Fruit fly (Drosophila melanogaster) whole organism, embryonic: ENCODE data around the gene Rbcn-3B.

Source experiments
- B-H1 ChIP-seq: fragments of 200-800 bp; sonication (Bioruptor generic); IDR thresholded peaks from 3 replicates; pipeline ENCODE4 v1.3.6; 2022; ENCODE audit warnings: missing biosample characterization, missing genetic modification characterization
- BtbVII ChIP-seq: fragments of 200-800 bp; sonication (Bioruptor generic); optimal IDR thresholded peaks from 3 replicates; lab custom pipeline; 2017; ENCODE audit warnings: missing biosample characterization, mild to moderate bottlenecking, missing genetic modification characterization
- CG10267 ChIP-seq: fragments of 200-800 bp; sonication (Bioruptor generic); optimal IDR thresholded peaks from 2 replicates; lab custom pipeline; 2018; ENCODE audit warnings: missing biosample characterization, mild to moderate bottlenecking, missing genetic modification characterization, moderate library complexity
- CG11456 ChIP-seq: fragments of 200-800 bp; sonication (Bioruptor generic); IDR thresholded peaks from 3 replicates; pipeline ENCODE4 v1.3.6; 2022; ENCODE audit warnings: missing biosample characterization, missing genetic modification characterization
- CG11695 ChIP-seq: fragments of 200-800 bp; sonication (Bioruptor generic); IDR thresholded peaks from 3 replicates; pipeline ENCODE4 v1.3.6; 2022; ENCODE audit warnings: missing biosample characterization, missing genetic modification characterization
- CG11696 ChIP-seq: fragments of 200-800 bp; sonication (Bioruptor generic); IDR thresholded peaks from 2 replicates; pipeline ENCODE4 v1.3.6; 2022; ENCODE audit warnings: missing biosample characterization, missing genetic modification characterization
- CG12071 ChIP-seq: fragments of 200-800 bp; sonication (Bioruptor generic); optimal IDR thresholded peaks from 3 replicates; lab custom pipeline; 2018; ENCODE audit warnings: missing biosample characterization, mild to moderate bottlenecking, missing genetic modification characterization
- CG12104 ChIP-seq: fragments of 200-800 bp; sonication (Bioruptor generic); optimal IDR thresholded peaks from 3 replicates; lab custom pipeline; 2016; ENCODE audit warnings: missing biosample characterization, missing genetic modification characterization
- CG12391 ChIP-seq: fragments of 200-800 bp; sonication (Bioruptor generic); optimal IDR thresholded peaks from 3 replicates; lab custom pipeline; 2018; ENCODE audit warnings: missing biosample characterization, mild to moderate bottlenecking, missing genetic modification characterization, moderate library complexity
- CG14860 ChIP-seq: fragments of 200-800 bp; sonication (Bioruptor generic); IDR thresholded peaks from 3 replicates; pipeline ENCODE4 v1.3.6; 2022; ENCODE audit warnings: missing biosample characterization, missing genetic modification characterization; ENCODE audit not compliant: partially characterized antibody
- CG18599 ChIP-seq: fragments of 200-800 bp; sonication (Bioruptor generic); optimal IDR thresholded peaks from 3 replicates; lab custom pipeline; 2017; ENCODE audit warnings: missing biosample characterization, missing genetic modification characterization, mild to moderate bottlenecking, moderate library complexity, missing genetic modification reagents
- CG3065 ChIP-seq: fragments of 200-800 bp; sonication (Bioruptor generic); optimal IDR thresholded peaks from 2 replicates; lab custom pipeline; 2016; ENCODE audit warnings: missing biosample characterization, missing genetic modification characterization
- CG33213 ChIP-seq: fragments of 200-800 bp; sonication (Bioruptor generic); optimal IDR thresholded peaks from 3 replicates; lab custom pipeline; 2016; ENCODE audit warnings: missing biosample characterization, missing genetic modification characterization
- CG34422 ChIP-seq: fragments of 200-800 bp; sonication (Bioruptor generic); IDR thresholded peaks from 3 replicates; pipeline ENCODE4 v1.3.6; 2022; ENCODE audit warnings: missing biosample characterization, missing genetic modification characterization
- CG3995 ChIP-seq: fragments of 200-800 bp; sonication (Bioruptor generic); optimal IDR thresholded peaks from 3 replicates; lab custom pipeline; 2016; ENCODE audit warnings: missing biosample characterization, missing genetic modification characterization
- CG4360 ChIP-seq: fragments of 200-800 bp; sonication (Bioruptor generic); IDR thresholded peaks from 2 replicates; pipeline ENCODE4 v1.3.6; 2022; ENCODE audit warnings: missing biosample characterization, missing genetic modification characterization
- CG5245 ChIP-seq: fragments of 200-800 bp; sonication (Bioruptor generic); optimal IDR thresholded peaks from 3 replicates; lab custom pipeline; 2016; ENCODE audit warnings: missing biosample characterization, missing genetic modification characterization
- CG7556 ChIP-seq: fragments of 200-800 bp; sonication (Bioruptor generic); optimal IDR thresholded peaks from 2 replicates; lab custom pipeline; 2017; ENCODE audit warnings: missing biosample characterization, mild to moderate bottlenecking, missing genetic modification characterization
- CG9876 ChIP-seq: fragments of 200-800 bp; sonication (Bioruptor generic); optimal IDR thresholded peaks from 2 replicates; lab custom pipeline; 2016; ENCODE audit warnings: missing biosample characterization, missing genetic modification characterization
- CkIIα-i1 ChIP-seq: fragments of 200-800 bp; sonication (Bioruptor generic); IDR thresholded peaks from 2 replicates; pipeline ENCODE4 v1.3.6; 2022; ENCODE audit warnings: missing biosample characterization, missing genetic modification characterization
- Drgx ChIP-seq: fragments of 200-800 bp; sonication (Bioruptor generic); IDR thresholded peaks from 2 replicates; pipeline ENCODE4 v1.3.6; 2022; ENCODE audit warnings: missing biosample characterization, missing genetic modification characterization
- Fer3 ChIP-seq: fragments of 200-800 bp; sonication (Bioruptor generic); optimal IDR thresholded peaks from 2 replicates; lab custom pipeline; 2018; ENCODE audit warnings: missing biosample characterization, mild to moderate bottlenecking, missing genetic modification characterization, moderate library complexity
- Hmx ChIP-seq: fragments of 200-800 bp; sonication (Bioruptor generic); optimal IDR thresholded peaks from 2 replicates; lab custom pipeline; 2016; ENCODE audit warnings: missing biosample characterization, missing genetic modification characterization
- Hsf ChIP-seq: fragments of 200-800 bp; sonication (Bioruptor generic); optimal IDR thresholded peaks from 3 replicates; lab custom pipeline; 2016; ENCODE audit warnings: missing biosample characterization, missing genetic modification characterization
- Mad ChIP-seq: fragments of 200-800 bp; sonication (Bioruptor generic); optimal IDR thresholded peaks from 2 replicates; lab custom pipeline; 2016; ENCODE audit warnings: missing biosample characterization, missing genetic modification characterization
- Myb ChIP-seq: fragments of 200-800 bp; sonication (Bioruptor generic); optimal IDR thresholded peaks from 2 replicates; lab custom pipeline; 2016; ENCODE audit warnings: missing biosample characterization, missing genetic modification characterization
- NK7.1 ChIP-seq: fragments of 200-800 bp; sonication (Bioruptor generic); optimal IDR thresholded peaks from 3 replicates; lab custom pipeline; 2016; ENCODE audit warnings: missing biosample characterization, missing genetic modification characterization
- PHDP ChIP-seq: fragments of 200-800 bp; sonication (Bioruptor generic); optimal IDR thresholded peaks from 3 replicates; lab custom pipeline; 2018; ENCODE audit warnings: missing biosample characterization, mild to moderate bottlenecking, missing genetic modification characterization, moderate library complexity
- Pdp1 ChIP-seq, 2 experiments: fragments of 200-800 bp; sonication (Bioruptor generic); optimal IDR thresholded peaks; 3 replicates each; lab custom pipeline; 2016; ENCODE audit warnings: missing biosample characterization in 2 of 2, missing genetic modification characterization in 2 of 2, mild to moderate bottlenecking in 1 of 2, moderate library complexity in 1 of 2
- Scr ChIP-seq: fragments of 200-800 bp; sonication (Bioruptor generic); IDR thresholded peaks from 2 replicates; pipeline ENCODE4 v1.3.6; 2022; ENCODE audit warnings: missing biosample characterization, missing genetic modification characterization; ENCODE audit not compliant: partially characterized antibody
- Side ChIP-seq: fragments of 200-800 bp; sonication (Bioruptor generic); optimal IDR thresholded peaks from 2 replicates; lab custom pipeline; 2016; ENCODE audit warnings: missing biosample characterization, missing genetic modification characterization
- Tbp ChIP-seq: fragments of >200 bp; optimal IDR thresholded peaks from 2 replicates; lab custom pipeline; 2018; ENCODE audit warnings: missing biosample characterization, missing genetic modification characterization
- Vsx1 ChIP-seq: fragments of 200-800 bp; sonication (Bioruptor generic); optimal IDR thresholded peaks from 2 replicates; lab custom pipeline; 2017; ENCODE audit warnings: missing biosample characterization, mild to moderate bottlenecking, missing genetic modification characterization, missing genetic modification reagents
- Xbp1 ChIP-seq: fragments of 200-800 bp; sonication (Bioruptor generic); optimal IDR thresholded peaks from 3 replicates; lab custom pipeline; 2016; ENCODE audit warnings: missing biosample characterization, mild to moderate bottlenecking, missing genetic modification characterization
- ase ChIP-seq: fragments of 200-800 bp; sonication (Bioruptor generic); IDR thresholded peaks from 3 replicates; pipeline ENCODE4 v1.3.6; 2022; ENCODE audit warnings: missing biosample characterization, missing genetic modification characterization
- bab2 ChIP-seq: fragments of 200-800 bp; sonication (Bioruptor generic); optimal IDR thresholded peaks from 2 replicates; lab custom pipeline; 2016; ENCODE audit warnings: missing biosample characterization, missing genetic modification characterization
- bsh ChIP-seq, 2 experiments: fragments of 200-800 bp; sonication (Bioruptor generic); optimal IDR thresholded peaks; 2 replicates each; lab custom pipeline; 2017 to 2018; ENCODE audit warnings: mild to moderate bottlenecking in 2 of 2, missing biosample characterization in 2 of 2, missing genetic modification characterization in 2 of 2, moderate library complexity in 1 of 2
- cato ChIP-seq: fragments of 200-800 bp; sonication (Bioruptor generic); optimal IDR thresholded peaks from 2 replicates; lab custom pipeline; 2016; ENCODE audit warnings: missing biosample characterization, missing genetic modification characterization, borderline replicate concordance
- fd96Cb ChIP-seq: fragments of 200-800 bp; sonication (Bioruptor generic); optimal IDR thresholded peaks from 2 replicates; lab custom pipeline; 2018; ENCODE audit warnings: missing biosample characterization, mild to moderate bottlenecking, missing genetic modification characterization, moderate library complexity
- ftz-f1 ChIP-seq: fragments of 200-800 bp; sonication (Bioruptor generic); optimal IDR thresholded peaks from 2 replicates; lab custom pipeline; 2016; ENCODE audit warnings: missing biosample characterization, missing genetic modification characterization
- h ChIP-seq: fragments of >200 bp; optimal IDR thresholded peaks from 2 replicates; lab custom pipeline; 2017
- jigr1 ChIP-seq: fragments of 200-800 bp; sonication (Bioruptor generic); IDR thresholded peaks from 3 replicates; pipeline ENCODE4 v1.3.6; 2022; ENCODE audit warnings: missing biosample characterization, missing genetic modification characterization
- kay ChIP-seq: fragments of 200-800 bp; sonication (Bioruptor generic); optimal IDR thresholded peaks from 2 replicates; lab custom pipeline; 2016; ENCODE audit warnings: missing biosample characterization, missing genetic modification characterization
- kni ChIP-seq: fragments of 200-800 bp; sonication (Bioruptor generic); optimal IDR thresholded peaks from 3 replicates; lab custom pipeline; 2017; ENCODE audit warnings: mild to moderate bottlenecking, missing biosample characterization, missing genetic modification reagents, missing genetic modification characterization
- lola ChIP-seq, 3 experiments: fragments of >200 bp in 2 of 3; fragments of 200-800 bp in 1 of 3; sonication (Bioruptor generic) in 1 of 3; optimal IDR thresholded peaks; 2 replicates each; lab custom pipeline; 2017 to 2019; ENCODE audit warnings: missing biosample characterization in 3 of 3, missing genetic modification characterization in 3 of 3, mild to moderate bottlenecking in 1 of 3, moderate library complexity in 1 of 3
- nmo ChIP-seq: fragments of 200-800 bp; sonication (Bioruptor generic); optimal IDR thresholded peaks from 2 replicates; lab custom pipeline; 2018; ENCODE audit warnings: missing biosample characterization, mild to moderate bottlenecking, missing genetic modification characterization, moderate library complexity
- sens ChIP-seq: fragments of 200-800 bp; sonication (Bioruptor generic); peaks from one replicate; lab custom pipeline; 2016; ENCODE audit warnings: missing biosample characterization, missing genetic modification characterization
- shn ChIP-seq: fragments of 200-800 bp; sonication (Bioruptor generic); optimal IDR thresholded peaks from 3 replicates; lab custom pipeline; 2016; ENCODE audit warnings: missing biosample characterization, missing genetic modification characterization
- sqz ChIP-seq: fragments of 200-800 bp; sonication (Bioruptor generic); optimal IDR thresholded peaks from 3 replicates; lab custom pipeline; 2018; ENCODE audit warnings: missing biosample characterization, mild to moderate bottlenecking, missing genetic modification characterization
- zfh2 ChIP-seq: fragments of 200-800 bp; sonication (Bioruptor generic); optimal IDR thresholded peaks from 2 replicates; lab custom pipeline; 2016; ENCODE audit warnings: missing biosample characterization, missing genetic modification characterization

Gene Rbcn-3B

dm6 chrX:1877107-1877736 is 31.5 kb upstream of the Rbcn-3B start, which contains the start of the genes CG14817 and CG14805 (continued):
- TF ChIP-seq CG7556 (GFP tag; lab: Kevin White, UChicago) (peak; percentile 45), Pdp1 (GFP tag; optimal IDR thresholded peaks at IDR 0.05; lab: Kevin White, UChicago) (peak in 1 of 2 experiments; percentile 55), CG33213 (GFP tag; lab: Kevin White, UChicago) (peak; percentile 64), CG3065 (GFP tag; lab: Kevin White, UChicago) (no peak), CG10267 (tag; lab: Kevin White, UChicago) (peak; percentile 77), ftz-f1 (GFP tag; lab: Kevin White, UChicago) (peak; percentile 31), Hmx (GFP tag; lab: Kevin White, UChicago) (no peak), zfh2 (GFP tag; lab: Kevin White, UChicago) (no peak), CG14860 (no peak), CG4360 (no peak), bsh (GFP tag; optimal IDR thresholded peaks at IDR 0.05; lab: Kevin White, UChicago) (peak; percentile 10 to 62), Side (peak; percentile 58), Mad (peak; percentile 43), CG11695 (GFP tag; lab: Robert Waterston, UW) (peak; percentile 55; the same call in 1 of the 3 replicates), fd96Cb (no peak), sqz (GFP tag; lab: Kevin White, UChicago) (peak; percentile 71), nmo (GFP tag; lab: Kevin White, UChicago) (peak; percentile 53), CG34422 (GFP tag; lab: Robert Waterston, UW) (peak; percentile 58; the same call in 1 of the 3 replicates), sens (GFP tag; lab: Kevin White, UChicago) (peak; percentile 85), CG12391 (peak; percentile 76), kay (GFP tag; lab: Kevin White, UChicago) (no peak), CG11456 (peak; percentile 77; the same call in 2 of the 3 replicates), cato (GFP tag; lab: Kevin White, UChicago) (no peak), Scr (GFP tag; lab: Robert Waterston, UW) (peak; percentile 56), CG12071 (GFP tag; lab: Kevin White, UChicago) (peak; percentile 83), Xbp1 (peak; percentile 34), Hsf (peak; percentile 40), CkIIα-i1 (GFP tag; lab: Robert Waterston, UW) (0 out of 2 replicates have a peak, but pooled peaks have one; percentile 2), kni (GFP tag; lab: Kevin White, UChicago) (peak; percentile 56), CG5245 (GFP tag; lab: Kevin White, UChicago) (no peak), Drgx (GFP tag; lab: Robert Waterston, UW) (no peak), h (lab: Kevin White, UChicago) (no peak), jigr1 (GFP tag; lab: Robert Waterston, UW) (no peak), PHDP (tag; lab: Kevin White, UChicago) (peak; percentile 81), Myb (GFP tag; lab: Kevin White, UChicago) (no peak), Vsx1 (no peak), bab2 (GFP tag; lab: Kevin White, UChicago) (no peak), CG18599 (GFP tag; lab: Kevin White, UChicago) (no peak), B-H1 (GFP tag; lab: Robert Waterston, UW) (no peak), lola (GFP tag; optimal IDR thresholded peaks at IDR 0.05; lab: Kevin White, UChicago) (peak in 1 of 3 experiments; percentile 20), shn (no peak), CG9876 (GFP tag; lab: Kevin White, UChicago) (no peak), CG3995 (peak; percentile 54), NK7.1 (peak; percentile 2), CG11696 (no peak), ase (no peak), Tbp (GFP tag; lab: Kevin White, UChicago) (no peak), CG12104 (GFP tag; lab: Kevin White, UChicago) (peak; percentile 57), BtbVII (GFP tag; lab: Kevin White, UChicago) (peak; percentile 87), Fer3 (tag; lab: Kevin White, UChicago) (peak; percentile 76)
